Worm (Caenorhabditis elegans): ENCODE measurements around the gene F26F2.10.

Gene F26F2.10

DNA sequence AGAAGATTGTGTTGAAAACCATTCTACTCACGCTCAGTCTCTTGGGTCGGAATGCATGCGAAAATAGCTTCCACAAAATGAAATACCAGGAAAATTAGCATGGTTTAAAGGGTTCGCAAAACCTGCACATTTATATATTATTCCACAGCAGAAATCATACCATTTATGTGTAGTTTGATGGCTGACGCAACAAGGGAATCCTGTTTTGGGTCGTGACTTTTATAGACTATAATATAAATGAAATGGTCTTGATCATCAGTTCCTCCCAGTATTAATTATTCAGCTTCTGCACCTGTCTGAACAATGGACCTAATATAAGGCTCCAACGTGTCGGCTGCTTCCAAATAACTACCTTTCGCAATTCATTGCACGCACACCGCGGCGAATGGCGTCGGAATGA is 28.4 kb upstream of the F26F2.10 start, which contains the start of gene F46B3.8:
Gene F46B3.8 (minus strand): TSS at position 101 of the 400 bp plus-strand sequence.
- no peak for TF ChIP-seq nhr-85 (tag)
- no peak for TF ChIP-seq unc-62 (GFP tag; optimal IDR thresholded peaks at IDR 0.05)
- no peak for TF ChIP-seq isw-1 (GFP tag; IDR thresholded peaks at IDR 0.05)
- TF ChIP-seq mef-2 (tag; optimal IDR thresholded peaks at IDR 0.05) = no peak
- TF ChIP-seq skn-1 (tag; optimal IDR thresholded peaks at IDR 0.05) = no peak
- TF ChIP-seq mep-1 (tag; optimal IDR thresholded peaks at IDR 0.05) = no peak
- no peak for TF ChIP-seq nhr-19 (GFP tag; conservative IDR thresholded peaks at IDR 0.05)
- TF ChIP-seq ceh-82 (tag; optimal IDR thresholded peaks at IDR 0.05) = no peak
- TF ChIP-seq irx-1 (tag; optimal IDR thresholded peaks at IDR 0.05) = no peak
- no peak for TF ChIP-seq grh-1 (GFP tag; IDR thresholded peaks at IDR 0.05)
- no peak for TF ChIP-seq hlh-17 (GFP tag; optimal IDR thresholded peaks at IDR 0.05; ENCODE audit: borderline replicate concordance)
- TF ChIP-seq zag-1 (tag; optimal IDR thresholded peaks at IDR 0.05) = no peak
- TF ChIP-seq ztf-11 (tag; optimal IDR thresholded peaks at IDR 0.05) = no peak
- TF ChIP-seq jun-1 (tag; optimal IDR thresholded peaks at IDR 0.05) = no peak
- no peak for TF ChIP-seq blmp-1 (tag; optimal IDR thresholded peaks at IDR 0.05)
- no peak for TF ChIP-seq nhr-237 (tag; optimal IDR thresholded peaks at IDR 0.05)

ce11 chrV:20618632-20619031 is 24.0 kb upstream of the F26F2.10 start, which contains the start of gene F46B3.7:
TSS of gene F46B3.7 (minus strand) at chrV:20618732.
- TF ChIP-seq isw-1 (GFP tag; IDR thresholded peaks at IDR 0.05) (no peak), unc-86 (tag; optimal IDR thresholded peaks at IDR 0.05) (no peak), fkh-10 (GFP tag; optimal IDR thresholded peaks at IDR 0.05) (no peak), elt-2 (tag; optimal IDR thresholded peaks at IDR 0.05) (no peak)

- TF ChIP-seq nhr-20 (tag; optimal IDR thresholded peaks at IDR 0.05) (no peak), ceh-88 (GFP tag; IDR thresholded peaks at IDR 0.05) (no peak), hpl-2 (GFP tag; optimal IDR thresholded peaks at IDR 0.05) (no peak), isw-1 (GFP tag; IDR thresholded peaks at IDR 0.05) (no peak), lir-3 (tag; optimal IDR thresholded peaks at IDR 0.05; ENCODE audit: poor library complexity) (no peak), nhr-77 (tag; optimal IDR thresholded peaks at IDR 0.05) (no peak), ets-5 (GFP tag; IDR thresholded peaks at IDR 0.05) (no peak), lin-35 (GFP tag; optimal IDR thresholded peaks at IDR 0.05) (no peak), xbp-1 (tag; optimal IDR thresholded peaks at IDR 0.05) (no peak), swsn-7 (tag; optimal IDR thresholded peaks at IDR 0.05) (no peak), sptf-1 (tag; optimal IDR thresholded peaks at IDR 0.05) (no peak), fkh-8 (tag; optimal IDR thresholded peaks at IDR 0.05) (no peak), ceh-63 (GFP tag; optimal IDR thresholded peaks at IDR 0.05) (no peak), fos-1 (tag; optimal IDR thresholded peaks at IDR 0.05) (no peak)
These were observed 14.8 kb upstream of the F26F2.10 start, which contains the start of gene grd-2 for ce11 chrV:20609494-20609893. TSS of gene grd-2 (plus strand) at chrV:20609794.

- TF ChIP-seq unc-130 (tag; optimal IDR thresholded peaks at IDR 0.05) (no peak), mdl-1 (tag; optimal IDR thresholded peaks at IDR 0.05) (no peak), aha-1 (tag; optimal IDR thresholded peaks at IDR 0.05) (no peak), lin-39 (tag; optimal IDR thresholded peaks at IDR 0.05) (no peak), pax-3 (tag; optimal IDR thresholded peaks at IDR 0.05) (no peak), vab-15 (tag; optimal IDR thresholded peaks at IDR 0.05) (no peak), lin-14 (GFP tag; optimal IDR thresholded peaks at IDR 0.05) (no peak)
These were observed 14.0 kb upstream of the F26F2.10 start, which contains the start of gene ttr-12 for ce11 chrV:20608688-20609087. TSS of gene ttr-12 (minus strand) at chrV:20608788.
